Worm (Caenorhabditis elegans): ENCODE results near the gene ztf-30.

- TF ChIP-seq nhr-11 (tag; optimal IDR thresholded peaks at IDR 0.05) (no peak), pqm-1 (tag; optimal IDR thresholded peaks at IDR 0.05) (no peak), nhr-67 (tag; optimal IDR thresholded peaks at IDR 0.05) (no peak), snpc-4 (tag; optimal IDR thresholded peaks at IDR 0.05) (no peak), nhr-28 (tag; optimal IDR thresholded peaks at IDR 0.05) (no peak), ztf-11 (tag; optimal IDR thresholded peaks at IDR 0.05) (no peak), fos-1 (tag; optimal IDR thresholded peaks at IDR 0.05) (no peak)
Observed at ce11 chrIII:8579367-8579766, 18.3 kb downstream of the ztf-30 start.
